Fruit fly (Drosophila melanogaster): ENCODE results near the gene CG2931.

- no peak for TF ChIP-seq insv (optimal IDR thresholded peaks at IDR 0.05)
- no peak for TF ChIP-seq ttk (optimal IDR thresholded peaks at IDR 0.05)
- TF ChIP-seq Myc (optimal IDR thresholded peaks at IDR 0.05) = no peak
- TF ChIP-seq h (optimal IDR thresholded peaks at IDR 0.05) = no peak
- TF ChIP-seq Sin3A (optimal IDR thresholded peaks at IDR 0.05) = no peak
Measured at dm6 chr3R:5519789-5520188, 48.6 kb downstream of the CG2931 start.

Measured in Kc167 (cell line).